Worm (Caenorhabditis elegans) whole organism, young adult: ENCODE results near the gene mlc-2.

ENCODE experiments used
- Y53F4B.3 ChIP-seq: fragments of 200-800 bp; sonication (Bioruptor generic); IDR thresholded peaks from 2 replicates; pipeline ENCODE4 v1.3.6; 2022; ENCODE audit warnings: missing genetic modification reagents, missing genetic modification characterization, missing compliant biosample characterization
- ama-1 ChIP-seq, 3 experiments: fragments of 150-350 bp in 1 of 3; sonication (generic microtip) in 2 of 3; optimal IDR thresholded peaks; 2 replicates each; lab custom pipeline; 2014 to 2018; ENCODE audit warnings: missing biosample characterization in 2 of 3, missing genetic modification characterization in 2 of 3, missing genetic modification reagents in 2 of 3
- attf-3 ChIP-seq: fragments of 200-800 bp; sonication (Bioruptor generic); conservative IDR thresholded peaks from 2 replicates; pipeline ENCODE4 v1.3.6; 2022; ENCODE audit warnings: missing genetic modification reagents, missing genetic modification characterization, missing compliant biosample characterization
- ceh-40 ChIP-seq: fragments of 200-800 bp; sonication (Bioruptor generic); IDR thresholded peaks from 2 replicates; pipeline ENCODE4 v1.3.6; 2022; ENCODE audit warnings: missing genetic modification characterization, missing compliant biosample characterization
- ceh-91 ChIP-seq: fragments of 200-800 bp; sonication (Bioruptor generic); IDR thresholded peaks from 2 replicates; pipeline ENCODE4 v1.3.6; 2022; ENCODE audit warnings: missing genetic modification reagents, missing genetic modification characterization, missing compliant biosample characterization
- chd-7 ChIP-seq: sonication (generic microtip); optimal IDR thresholded peaks from 2 replicates; lab custom pipeline; 2016; ENCODE audit warnings: mild to moderate bottlenecking, missing genetic modification characterization, moderate library complexity, missing compliant biosample characterization
- lir-1 ChIP-seq: fragments of 200-800 bp; sonication (Bioruptor generic); conservative IDR thresholded peaks from 2 replicates; pipeline ENCODE4 v1.3.6; 2022; ENCODE audit warnings: missing genetic modification reagents, missing genetic modification characterization, missing compliant biosample characterization
- mel-28 ChIP-seq: sonication (generic microtip); optimal IDR thresholded peaks from 2 replicates; lab custom pipeline; 2016; ENCODE audit warnings: borderline replicate concordance, mild to moderate bottlenecking, missing genetic modification characterization, missing compliant biosample characterization
- nfya-1 ChIP-seq: sonication (generic microtip); optimal IDR thresholded peaks from 2 replicates; lab custom pipeline; 2017; ENCODE audit warnings: antibody characterized with exemption, missing compliant biosample characterization, missing genetic modification characterization, borderline replicate concordance; ENCODE audit not compliant: insufficient read depth
- snpc-4 ChIP-seq, 5 experiments: fragments of 150-350 bp in 1 of 5; sonication (generic microtip) in 4 of 5; optimal IDR thresholded peaks; 2 replicates each; lab custom pipeline; 2014 to 2018; ENCODE audit warnings: missing genetic modification characterization in 5 of 5, missing biosample characterization in 3 of 5, antibody characterized with exemption in 2 of 5, mild to moderate bottlenecking in 2 of 5, missing compliant biosample characterization in 2 of 5, missing genotype in 2 of 5, moderate library complexity in 2 of 5, missing genetic modification reagents in 1 of 5
- tbp1 ChIP-seq: fragments of 200-800 bp; sonication (Bioruptor generic); optimal IDR thresholded peaks from 2 replicates; lab custom pipeline; 2018; ENCODE audit warnings: mild to moderate bottlenecking, missing genetic modification characterization, missing compliant biosample characterization
- unc-130 ChIP-seq: sonication (generic microtip); optimal IDR thresholded peaks from 2 replicates; lab custom pipeline; 2016; ENCODE audit warnings: missing genetic modification reagents, missing genetic modification characterization, missing compliant biosample characterization
- ztf-6 ChIP-seq: fragments of 200-800 bp; sonication (Bioruptor generic); IDR thresholded peaks from 2 replicates; pipeline ENCODE4 v1.3.6; 2022; ENCODE audit warnings: missing genetic modification reagents, missing genetic modification characterization, missing compliant biosample characterization

ce11 chrX:17422593-17422992, 33.8 kb downstream of the mlc-2 start:
- TF ChIP-seq snpc-4 (GFP tag; optimal IDR thresholded peaks at IDR 0.05; lab: Kevin White, UChicago) (no peak), snpc-4 (tag; optimal IDR thresholded peaks at IDR 0.05; lab: Kevin White, UChicago) (no peak), ceh-91 (no peak), ceh-40 (no peak), mel-28 (tag; lab: Kevin White, UChicago) (no peak), unc-130 (GFP tag; lab: Kevin White, UChicago) (no peak), attf-3 (GFP tag; lab: Robert Waterston, UW) (no peak), nfya-1 (no peak), ama-1 (optimal IDR thresholded peaks at IDR 0.05; lab: Kevin White, UChicago) (no peak), ama-1 (GFP tag; optimal IDR thresholded peaks at IDR 0.05; lab: Kevin White, UChicago) (no peak), lir-1 (GFP tag; lab: Robert Waterston, UW) (no peak), ztf-6 (GFP tag; lab: Robert Waterston, UW) (no peak), Y53F4B.3 (GFP tag; lab: Robert Waterston, UW) (no peak), chd-7 (tag; lab: Kevin White, UChicago) (no peak), tbp1 (GFP tag; lab: Kevin White, UChicago) (no peak)
